Worm (Caenorhabditis elegans): ENCODE measurements around the gene dylt-3.
A peak's percentile ranks its signal among the peaks of the same experiment; 100 is the strongest.

The dylt-3 gene

ce11 chrII:8205612-8206011 is 24.1 kb downstream of the dylt-3 start:
- TF ChIP-seq med-1 (GFP tag; optimal IDR thresholded peaks at IDR 0.05; ENCODE audit: insufficient read depth) (no peak), ref-1 (GFP tag; conservative IDR thresholded peaks at IDR 0.05) (no peak), ztf-23 (GFP tag; IDR thresholded peaks at IDR 0.05) (no peak), cog-1 (tag; optimal IDR thresholded peaks at IDR 0.05) (no peak), tab-1 (GFP tag; IDR thresholded peaks at IDR 0.05) (no peak), flt-1 (GFP tag; IDR thresholded peaks at IDR 0.05) (no peak), T22C8.4 (GFP tag; IDR thresholded peaks at IDR 0.05) (no peak), ztf-29 (GFP tag; IDR thresholded peaks at IDR 0.05) (no peak), klf-2 (GFP tag; conservative IDR thresholded peaks at IDR 0.05) (no peak)

- no peak for TF ChIP-seq tab-1 (GFP tag; IDR thresholded peaks at IDR 0.05)
- TF ChIP-seq med-1 (GFP tag; optimal IDR thresholded peaks at IDR 0.05; ENCODE audit: insufficient read depth) = no peak
- TF ChIP-seq flt-1 (GFP tag; IDR thresholded peaks at IDR 0.05) = no peak
- no peak for TF ChIP-seq ztf-23 (GFP tag; IDR thresholded peaks at IDR 0.05)
- no peak for TF ChIP-seq ref-1 (GFP tag; conservative IDR thresholded peaks at IDR 0.05)
Measured at ce11 chrII:8209476-8209875, 27.9 kb downstream of the dylt-3 start, which contains the start of gene M110.8. Gene M110.8, minus strand, starts transcription at chrII:8209576.

DNA sequence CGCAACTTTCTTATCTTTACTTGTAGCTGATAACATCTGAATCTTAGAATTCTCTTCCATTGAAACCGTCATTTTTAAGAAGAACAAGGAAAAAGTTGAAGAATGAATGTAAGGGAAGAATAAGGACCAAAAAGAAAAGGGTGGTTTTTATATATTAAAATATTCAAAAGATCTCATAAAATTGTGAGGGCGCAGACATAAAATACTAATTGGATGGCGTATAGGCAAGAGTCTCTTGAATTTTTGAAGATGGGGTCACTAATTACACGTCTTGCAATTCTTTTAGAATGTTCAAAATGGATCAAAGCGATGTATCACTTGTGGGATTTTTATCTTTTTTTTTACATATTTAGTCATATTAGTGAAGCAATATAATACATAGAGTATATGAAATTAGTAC is 31.1 kb downstream of the dylt-3 start, which contains the start of gene twk-3:
Gene twk-3 (minus strand): TSS at position 101 of the 400 bp plus-strand sequence.
- TF ChIP-seq klf-2 (GFP tag; conservative IDR thresholded peaks at IDR 0.05) = no peak
- TF ChIP-seq cog-1 (tag; optimal IDR thresholded peaks at IDR 0.05) = no peak
- TF ChIP-seq flt-1 (GFP tag; IDR thresholded peaks at IDR 0.05) = no peak
- no peak for TF ChIP-seq ref-1 (GFP tag; conservative IDR thresholded peaks at IDR 0.05)
- no peak for TF ChIP-seq med-1 (GFP tag; optimal IDR thresholded peaks at IDR 0.05; ENCODE audit: insufficient read depth)
- TF ChIP-seq ztf-29 (GFP tag; IDR thresholded peaks at IDR 0.05) = no peak
- TF ChIP-seq ztf-23 (GFP tag; IDR thresholded peaks at IDR 0.05) = no peak

- TF ChIP-seq tab-1 (GFP tag; IDR thresholded peaks at IDR 0.05) (no peak), ref-1 (GFP tag; conservative IDR thresholded peaks at IDR 0.05) (no peak), med-1 (GFP tag; optimal IDR thresholded peaks at IDR 0.05; ENCODE audit: insufficient read depth) (no peak), ztf-23 (GFP tag; IDR thresholded peaks at IDR 0.05) (no peak), cog-1 (tag; optimal IDR thresholded peaks at IDR 0.05) (no peak), klf-2 (GFP tag; conservative IDR thresholded peaks at IDR 0.05) (no peak)
Measured at ce11 chrII:8214367-8214766, 32.8 kb downstream of the dylt-3 start, which contains the start of gene M110.10. Gene M110.10, minus strand, starts transcription at chrII:8214467.

DNA sequence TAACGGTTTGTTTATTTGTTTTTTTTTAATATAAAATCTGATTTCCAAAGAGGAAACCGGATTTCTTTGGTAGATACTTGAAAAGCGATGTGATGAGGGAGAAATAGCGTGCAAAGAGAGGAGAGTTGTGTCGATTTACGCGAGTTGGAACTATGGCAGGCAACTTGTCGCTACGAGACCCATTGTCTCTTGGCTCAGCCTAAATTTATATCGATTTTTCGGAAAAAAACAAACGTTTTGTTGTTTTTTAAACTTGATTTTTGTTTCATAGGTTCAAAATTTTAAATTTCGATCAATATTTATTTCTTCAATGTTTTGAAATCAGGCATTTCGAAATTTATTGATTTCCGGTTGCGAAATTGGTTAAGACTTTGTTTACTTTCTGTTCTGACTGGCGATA is 34.9 kb downstream of the dylt-3 start, which contains the start of gene M110.3:
Gene M110.3 (minus strand): TSS at position 184 of the 400 bp plus-strand sequence.
- TF ChIP-seq ztf-29 (GFP tag; IDR thresholded peaks at IDR 0.05) = no peak
- TF ChIP-seq T22C8.4 (GFP tag; IDR thresholded peaks at IDR 0.05) = peak; percentile 63; the same call in 1 of the 2 replicates
- no peak for TF ChIP-seq med-1 (GFP tag; optimal IDR thresholded peaks at IDR 0.05; ENCODE audit: insufficient read depth)
- TF ChIP-seq tab-1 (GFP tag; IDR thresholded peaks at IDR 0.05) = no peak
- no peak for TF ChIP-seq klf-2 (GFP tag; conservative IDR thresholded peaks at IDR 0.05)

DNA sequence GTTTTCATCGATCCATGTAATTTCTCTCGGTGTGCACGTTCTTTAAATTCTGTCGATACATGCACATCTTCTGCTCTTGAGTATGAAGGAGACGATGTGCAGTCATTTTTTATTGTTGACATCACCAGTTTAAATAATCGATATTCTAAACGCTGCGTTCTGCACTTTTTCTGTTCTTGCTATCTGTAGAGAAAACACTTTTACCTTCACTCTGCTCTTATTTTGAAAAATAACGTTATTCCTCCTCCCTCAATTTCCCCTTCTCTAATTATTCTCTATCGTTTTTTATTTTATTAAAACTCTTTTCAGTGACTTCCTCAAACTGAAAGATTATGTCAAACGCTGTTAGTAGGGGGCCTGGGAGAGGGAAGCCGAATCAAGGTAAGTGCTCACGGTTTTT is 35.4 kb downstream of the dylt-3 start, which contains the start of gene ifg-1:
Gene ifg-1 (plus strand): TSS at position 301 of the 400 bp plus-strand sequence.
- TF ChIP-seq ref-1 (GFP tag; conservative IDR thresholded peaks at IDR 0.05) = no peak
- no peak for TF ChIP-seq T22C8.4 (GFP tag; IDR thresholded peaks at IDR 0.05)
- TF ChIP-seq flt-1 (GFP tag; IDR thresholded peaks at IDR 0.05) = no peak
- no peak for TF ChIP-seq med-1 (GFP tag; optimal IDR thresholded peaks at IDR 0.05; ENCODE audit: insufficient read depth)
- no peak for TF ChIP-seq ztf-23 (GFP tag; IDR thresholded peaks at IDR 0.05)
- no peak for TF ChIP-seq klf-2 (GFP tag; conservative IDR thresholded peaks at IDR 0.05)
- no peak for TF ChIP-seq cog-1 (tag; optimal IDR thresholded peaks at IDR 0.05)
- TF ChIP-seq tab-1 (GFP tag; IDR thresholded peaks at IDR 0.05) = no peak
- no peak for TF ChIP-seq ztf-29 (GFP tag; IDR thresholded peaks at IDR 0.05)

- TF ChIP-seq tab-1 (GFP tag; IDR thresholded peaks at IDR 0.05) (no peak), ztf-23 (GFP tag; IDR thresholded peaks at IDR 0.05) (no peak), cog-1 (tag; optimal IDR thresholded peaks at IDR 0.05) (no peak), klf-2 (GFP tag; conservative IDR thresholded peaks at IDR 0.05) (no peak)
Measured at ce11 chrII:8218266-8218665, 36.7 kb downstream of the dylt-3 start.

ce11 chrII:8220267-8220666 is 38.7 kb downstream of the dylt-3 start:
- TF ChIP-seq ztf-23 (GFP tag; IDR thresholded peaks at IDR 0.05) (no peak), klf-2 (GFP tag; conservative IDR thresholded peaks at IDR 0.05) (no peak), med-1 (GFP tag; optimal IDR thresholded peaks at IDR 0.05; ENCODE audit: insufficient read depth) (no peak), T22C8.4 (GFP tag; IDR thresholded peaks at IDR 0.05) (no peak), ref-1 (GFP tag; conservative IDR thresholded peaks at IDR 0.05) (no peak), tab-1 (GFP tag; IDR thresholded peaks at IDR 0.05) (no peak), cog-1 (tag; optimal IDR thresholded peaks at IDR 0.05) (no peak), ztf-29 (GFP tag; IDR thresholded peaks at IDR 0.05) (no peak), flt-1 (GFP tag; IDR thresholded peaks at IDR 0.05) (no peak)

ce11 chrII:8222309-8223065 is 41.0 kb downstream of the dylt-3 start, which contains the start of gene dab-1:
Gene dab-1, plus strand, starts transcription at chrII:8222386.
- no peak for TF ChIP-seq cog-1 (tag; optimal IDR thresholded peaks at IDR 0.05)
- TF ChIP-seq klf-2 (GFP tag; conservative IDR thresholded peaks at IDR 0.05) = no peak
- no peak for TF ChIP-seq ztf-29 (GFP tag; IDR thresholded peaks at IDR 0.05)
- TF ChIP-seq ztf-23 (GFP tag; IDR thresholded peaks at IDR 0.05) = no peak
- no peak for TF ChIP-seq ref-1 (GFP tag; conservative IDR thresholded peaks at IDR 0.05)
- TF ChIP-seq T22C8.4 (GFP tag; IDR thresholded peaks at IDR 0.05) = no peak
- no peak for TF ChIP-seq med-1 (GFP tag; optimal IDR thresholded peaks at IDR 0.05; ENCODE audit: insufficient read depth)
- TF ChIP-seq flt-1 (GFP tag; IDR thresholded peaks at IDR 0.05) = no peak
- TF ChIP-seq tab-1 (GFP tag; IDR thresholded peaks at IDR 0.05) = no peak

DNA sequence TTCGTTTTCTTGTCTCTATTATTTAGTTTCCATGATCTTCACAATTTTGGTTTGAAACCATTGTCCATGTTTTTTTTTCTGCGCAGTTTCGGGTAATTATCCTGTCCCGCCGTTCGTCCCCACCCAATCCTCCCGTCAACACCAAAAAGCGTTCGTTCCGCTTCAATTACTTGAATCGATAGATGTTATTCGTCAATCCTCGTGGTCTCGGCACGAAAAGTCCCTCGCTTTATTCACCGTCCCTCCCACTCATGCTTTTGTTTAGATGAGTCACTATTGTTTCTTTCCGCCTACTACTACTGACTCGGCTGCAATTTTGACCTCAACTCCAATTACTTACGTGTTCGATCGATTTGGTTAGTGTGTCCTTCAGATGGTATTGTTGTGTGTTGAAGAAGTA is 41.9 kb downstream of the dylt-3 start:
- TF ChIP-seq klf-2 (GFP tag; conservative IDR thresholded peaks at IDR 0.05) (no peak), cog-1 (tag; optimal IDR thresholded peaks at IDR 0.05) (no peak), tab-1 (GFP tag; IDR thresholded peaks at IDR 0.05) (no peak), med-1 (GFP tag; optimal IDR thresholded peaks at IDR 0.05; ENCODE audit: insufficient read depth) (no peak), ztf-23 (GFP tag; IDR thresholded peaks at IDR 0.05) (no peak), flt-1 (GFP tag; IDR thresholded peaks at IDR 0.05) (no peak), ztf-29 (GFP tag; IDR thresholded peaks at IDR 0.05) (no peak), T22C8.4 (GFP tag; IDR thresholded peaks at IDR 0.05) (no peak), ref-1 (GFP tag; conservative IDR thresholded peaks at IDR 0.05) (no peak)

Data from whole organism, midembryonic.